Worm (Caenorhabditis elegans) whole organism, L4/young adult: ENCODE data around the gene nspc-5.

Experiments used
- W03F9.2 ChIP-seq: fragments of 150-350 bp; optimal IDR thresholded peaks from 2 replicates; lab custom pipeline; 2014; ENCODE audit warnings: missing biosample characterization, missing genetic modification characterization
- him-1 ChIP-seq: sonication (generic microtip); optimal IDR thresholded peaks from 2 replicates; lab custom pipeline; 2016; ENCODE audit warnings: missing genotype, missing genetic modification reagents, missing genetic modification characterization, missing compliant biosample characterization

DNA sequence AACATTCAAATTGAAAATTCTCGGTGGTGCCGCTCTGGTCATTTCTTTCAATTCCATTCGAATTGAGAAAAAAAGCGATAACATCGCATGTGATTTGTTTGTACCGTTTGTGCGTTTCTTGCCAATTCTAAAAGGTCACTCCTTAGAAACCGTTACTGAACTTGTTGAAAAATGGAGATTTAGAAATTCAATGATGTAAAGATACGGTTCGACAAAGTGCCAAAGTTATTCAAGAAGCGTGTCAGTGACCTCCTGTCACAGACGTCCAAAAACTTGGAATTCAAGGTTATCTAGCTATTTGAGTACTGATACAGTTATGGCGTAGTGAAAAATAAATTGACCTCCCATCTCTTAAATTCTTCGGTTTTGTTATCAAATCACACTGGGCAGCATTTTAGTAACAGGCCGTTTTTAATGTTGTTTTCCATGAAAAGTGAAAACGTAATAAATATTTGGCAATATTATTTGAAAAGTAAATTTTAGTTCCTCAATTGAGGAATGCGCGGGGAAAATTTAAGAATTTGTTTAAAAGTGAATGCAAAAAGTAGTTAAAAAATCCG, 46.4 kb downstream of the nspc-5 start:
- TF ChIP-seq him-1 (no peak), W03F9.2 (tag; lab: Kevin White, UChicago) (no peak)
